Fruit fly (Drosophila melanogaster): ENCODE data around the gene Polr2B.

DNA sequence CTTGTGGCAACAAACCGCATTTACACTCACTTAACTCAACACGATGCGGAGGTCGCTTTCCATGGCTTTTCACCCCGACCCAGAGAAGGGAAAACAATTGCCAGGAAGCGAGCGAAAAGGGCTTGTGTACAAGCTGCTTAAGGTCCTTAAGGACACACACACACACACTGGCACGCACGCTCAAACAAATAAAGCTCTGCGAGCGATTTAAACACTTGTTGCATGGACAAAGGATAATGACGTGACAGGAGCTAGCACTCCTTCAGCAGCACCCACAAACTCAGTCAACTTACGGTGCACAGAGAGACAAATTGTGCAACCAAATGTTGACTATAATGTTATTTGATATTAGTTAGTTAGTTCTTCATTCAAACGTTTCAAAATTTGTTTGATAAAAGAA, 40.0 kb upstream of the Polr2B start:
- TF ChIP-seq lbe (GFP tag; optimal IDR thresholded peaks at IDR 0.05) (no peak), Sin3A (optimal IDR thresholded peaks at IDR 0.05) (no peak), Eip74EF (GFP tag; optimal IDR thresholded peaks at IDR 0.05) (no peak), eve (GFP tag; optimal IDR thresholded peaks at IDR 0.05) (no peak), Trl (optimal IDR thresholded peaks at IDR 0.05) (no peak), Trl (GFP tag; optimal IDR thresholded peaks at IDR 0.05) (no peak), cad (GFP tag; optimal IDR thresholded peaks at IDR 0.05) (no peak), dm (GFP tag; optimal IDR thresholded peaks at IDR 0.05) (no peak), nerfin-2 (GFP tag; IDR thresholded peaks at IDR 0.05; ENCODE audit: partially characterized antibody) (no peak), ssp (GFP tag; IDR thresholded peaks at IDR 0.05) (no peak)

Measured in whole organism, embryonic.